Worm (Caenorhabditis elegans): ENCODE data around the gene ceh-41.

- TF ChIP-seq skn-1 (tag; optimal IDR thresholded peaks at IDR 0.05): no peak
- TF ChIP-seq egl-27 (tag; optimal IDR thresholded peaks at IDR 0.05): no peak
- TF ChIP-seq unc-130 (tag; optimal IDR thresholded peaks at IDR 0.05): no peak
- no peak for TF ChIP-seq nhr-237 (tag; optimal IDR thresholded peaks at IDR 0.05)
Measured at ce11 chrX:1864946-1865345, 16.5 kb upstream of the ceh-41 start, which contains the start of gene tbx-41.
